Worm (Caenorhabditis elegans) whole organism, L1 larva: ENCODE measurements around the gene sre-28.

ENCODE experiments used
- isw-1 ChIP-seq: fragments of 200-800 bp; sonication (Bioruptor generic); IDR thresholded peaks from 2 replicates; pipeline ENCODE4 v1.3.6; 2022; ENCODE audit warnings: missing genetic modification characterization, missing compliant biosample characterization
- unc-62 ChIP-seq: fragments of 150-350 bp; optimal IDR thresholded peaks from 2 replicates; lab custom pipeline; 2014; ENCODE audit warnings: missing biosample characterization, missing genetic modification reagents, missing genetic modification characterization
- ztf-11 ChIP-seq, 2 experiments: sonication (generic microtip); optimal IDR thresholded peaks; 2 replicates each; lab custom pipeline; 2016 to 2017; ENCODE audit warnings: missing genetic modification characterization in 2 of 2, missing biosample characterization in 1 of 2, missing compliant biosample characterization in 1 of 2

DNA sequence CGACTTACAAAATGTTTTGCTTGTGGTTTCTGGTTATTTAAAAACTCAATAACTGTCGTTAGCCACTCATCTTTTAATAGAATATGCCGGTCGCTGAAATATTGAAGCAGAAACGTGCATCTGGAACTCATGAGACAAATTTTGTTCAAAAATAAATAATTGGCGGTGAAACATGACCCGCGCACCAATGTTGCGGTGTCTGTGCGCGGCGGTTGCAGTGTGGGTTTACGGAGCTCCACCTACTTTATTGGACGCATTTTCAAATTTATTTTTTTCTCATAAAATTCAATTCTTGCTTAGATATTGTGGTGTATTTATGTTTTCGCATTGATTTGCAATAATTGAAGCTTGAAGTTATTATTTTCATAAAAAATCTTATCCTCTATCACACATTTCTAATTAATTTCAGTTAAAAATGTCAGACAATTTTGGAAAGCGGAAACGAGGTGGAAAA, 13.6 kb upstream of the sre-28 start, which contains the start of the genes rmh-2 and suds-3:
- TF ChIP-seq ztf-11 (tag; optimal IDR thresholded peaks at IDR 0.05; lab: Kevin White, UChicago) = no peak
- no peak for TF ChIP-seq isw-1 (GFP tag; lab: Robert Waterston, UW)
- TF ChIP-seq unc-62 = no peak
